Fruit fly (Drosophila melanogaster) whole organism, embryonic: ENCODE measurements around the gene CG4593.
A peak's percentile ranks its signal among the peaks of the same experiment; 100 is the strongest.

Source experiments
- CG10147 ChIP-seq: fragments of 200-800 bp; sonication (Bioruptor generic); optimal IDR thresholded peaks from 2 replicates; lab custom pipeline; 2019; ENCODE audit warnings: missing biosample characterization, mild to moderate bottlenecking, missing genetic modification characterization, moderate library complexity
- CG10654 ChIP-seq: fragments of 200-800 bp; sonication (Bioruptor generic); optimal IDR thresholded peaks from 2 replicates; lab custom pipeline; 2016; ENCODE audit warnings: missing biosample characterization, missing genetic modification characterization
- CG10959 ChIP-seq: fragments of 200-800 bp; sonication (Bioruptor generic); IDR thresholded peaks from 2 replicates; pipeline ENCODE4 v1.3.6; 2022; ENCODE audit warnings: missing biosample characterization, missing genetic modification characterization
- CG15514 ChIP-seq: fragments of 200-800 bp; sonication (Bioruptor generic); optimal IDR thresholded peaks from 3 replicates; lab custom pipeline; 2017; ENCODE audit warnings: missing biosample characterization, missing genetic modification characterization, mild to moderate bottlenecking, moderate library complexity, missing genetic modification reagents
- CG16863 ChIP-seq: fragments of 200-800 bp; sonication (Bioruptor generic); optimal IDR thresholded peaks from 3 replicates; lab custom pipeline; 2016; ENCODE audit warnings: missing biosample characterization, missing genetic modification characterization
- CG17829 ChIP-seq: fragments of 200-800 bp; optimal IDR thresholded peaks from 2 replicates; lab custom pipeline; 2019; ENCODE audit warnings: missing biosample characterization, mild to moderate bottlenecking, missing genetic modification characterization, moderate library complexity
- CG18476 ChIP-seq: fragments of 200-800 bp; sonication (Bioruptor generic); optimal IDR thresholded peaks from 2 replicates; lab custom pipeline; 2016; ENCODE audit warnings: missing biosample characterization, mild to moderate bottlenecking, missing genetic modification characterization
- CG18599 ChIP-seq: fragments of 200-800 bp; sonication (Bioruptor generic); optimal IDR thresholded peaks from 3 replicates; lab custom pipeline; 2017; ENCODE audit warnings: missing biosample characterization, missing genetic modification characterization, mild to moderate bottlenecking, moderate library complexity, missing genetic modification reagents
- CG2120 ChIP-seq: fragments of 200-800 bp; sonication (Bioruptor generic); optimal IDR thresholded peaks from 3 replicates; lab custom pipeline; 2016; ENCODE audit warnings: missing biosample characterization, missing genetic modification characterization
- CG2202 ChIP-seq: fragments of 200-800 bp; sonication (Bioruptor generic); optimal IDR thresholded peaks from 2 replicates; lab custom pipeline; 2018; ENCODE audit warnings: missing biosample characterization, mild to moderate bottlenecking, missing genetic modification characterization
- CG31388 ChIP-seq: fragments of 200-800 bp; sonication (Bioruptor generic); optimal IDR thresholded peaks from 2 replicates; lab custom pipeline; 2016; ENCODE audit warnings: missing biosample characterization, missing genetic modification characterization
- CG3407 ChIP-seq: fragments of 200-800 bp; sonication (Bioruptor generic); optimal IDR thresholded peaks from 2 replicates; lab custom pipeline; 2018; ENCODE audit warnings: missing biosample characterization, mild to moderate bottlenecking, missing genetic modification characterization
- CG5180 ChIP-seq: fragments of 200-800 bp; sonication (Bioruptor generic); optimal IDR thresholded peaks from 3 replicates; lab custom pipeline; 2017; ENCODE audit warnings: missing biosample characterization, missing genetic modification characterization, mild to moderate bottlenecking, moderate library complexity, missing genetic modification reagents
- CG7357 ChIP-seq: fragments of 200-800 bp; sonication (Bioruptor generic); IDR thresholded peaks from 3 replicates; pipeline ENCODE4 v1.3.6; 2022; ENCODE audit warnings: missing biosample characterization, missing genetic modification characterization
- CG7839 ChIP-seq: fragments of 200-800 bp; sonication (Bioruptor generic); optimal IDR thresholded peaks from 3 replicates; lab custom pipeline; 2018; ENCODE audit warnings: missing biosample characterization, mild to moderate bottlenecking, missing genetic modification characterization, moderate library complexity
- CG7928 ChIP-seq: fragments of 200-800 bp; sonication (Bioruptor generic); optimal IDR thresholded peaks from 2 replicates; lab custom pipeline; 2017; ENCODE audit warnings: missing biosample characterization, mild to moderate bottlenecking, missing genetic modification characterization
- CG7987 ChIP-seq: fragments of 200-800 bp; sonication (Bioruptor generic); optimal IDR thresholded peaks from 2 replicates; lab custom pipeline; 2018; ENCODE audit warnings: missing biosample characterization, mild to moderate bottlenecking, missing genetic modification characterization, moderate library complexity
- CG8388 ChIP-seq: fragments of 200-800 bp; sonication (Bioruptor generic); optimal IDR thresholded peaks from 2 replicates; lab custom pipeline; 2019; ENCODE audit warnings: missing biosample characterization, mild to moderate bottlenecking, missing genetic modification characterization, moderate library complexity
- CG8924 ChIP-seq: fragments of 200-800 bp; optimal IDR thresholded peaks from 3 replicates; lab custom pipeline; 2019; ENCODE audit warnings: missing biosample characterization, mild to moderate bottlenecking, missing genetic modification characterization, moderate library complexity
- CG9727 ChIP-seq: fragments of 200-800 bp; sonication (Bioruptor generic); optimal IDR thresholded peaks from 3 replicates; lab custom pipeline; 2017; ENCODE audit warnings: missing biosample characterization, mild to moderate bottlenecking, missing genetic modification characterization
- CG9932 ChIP-seq: fragments of 200-800 bp; sonication (Bioruptor generic); IDR thresholded peaks from 2 replicates; pipeline ENCODE4 v1.3.6; 2022; ENCODE audit warnings: missing biosample characterization, missing genetic modification characterization
- CkIIα-i1 ChIP-seq: fragments of 200-800 bp; sonication (Bioruptor generic); IDR thresholded peaks from 2 replicates; pipeline ENCODE4 v1.3.6; 2022; ENCODE audit warnings: missing biosample characterization, missing genetic modification characterization
- Doc2 ChIP-seq: fragments of 200-800 bp; sonication (Bioruptor generic); IDR thresholded peaks from 2 replicates; pipeline ENCODE4 v1.3.6; 2022; ENCODE audit warnings: missing biosample characterization, missing genetic modification characterization
- HmgZ ChIP-seq: fragments of 200-800 bp; sonication (Bioruptor generic); optimal IDR thresholded peaks from 2 replicates; lab custom pipeline; 2018; ENCODE audit warnings: missing biosample characterization, mild to moderate bottlenecking, missing genetic modification characterization
- Pdp1 ChIP-seq, 2 experiments: fragments of 200-800 bp; sonication (Bioruptor generic); optimal IDR thresholded peaks; 3 replicates each; lab custom pipeline; 2016; ENCODE audit warnings: missing biosample characterization in 2 of 2, missing genetic modification characterization in 2 of 2, mild to moderate bottlenecking in 1 of 2, moderate library complexity in 1 of 2
- Poxn ChIP-seq: fragments of 200-800 bp; sonication (Bioruptor generic); IDR thresholded peaks from 2 replicates; pipeline ENCODE4 v1.3.6; 2022; ENCODE audit warnings: missing biosample characterization, missing genetic modification characterization
- Xbp1 ChIP-seq: fragments of 200-800 bp; sonication (Bioruptor generic); optimal IDR thresholded peaks from 3 replicates; lab custom pipeline; 2016; ENCODE audit warnings: missing biosample characterization, mild to moderate bottlenecking, missing genetic modification characterization
- btn ChIP-seq: fragments of 200-800 bp; sonication (Bioruptor generic); optimal IDR thresholded peaks from 2 replicates; lab custom pipeline; 2016; ENCODE audit warnings: missing biosample characterization, missing genetic modification characterization
- chn ChIP-seq: fragments of 200-800 bp; sonication (Bioruptor generic); optimal IDR thresholded peaks from 2 replicates; lab custom pipeline; 2016; ENCODE audit warnings: missing biosample characterization, missing genetic modification characterization
- croc ChIP-seq: fragments of 200-800 bp; sonication (Bioruptor generic); conservative IDR thresholded peaks from 3 replicates; pipeline ENCODE4 v1.3.6; 2022; ENCODE audit warnings: missing biosample characterization, missing genetic modification characterization
- da ChIP-seq: fragments of 200-800 bp; sonication (Bioruptor generic); optimal IDR thresholded peaks from 2 replicates; lab custom pipeline; 2016; ENCODE audit warnings: missing biosample characterization, missing genetic modification characterization
- gcm ChIP-seq: fragments of 200-800 bp; sonication (Bioruptor generic); optimal IDR thresholded peaks from 2 replicates; lab custom pipeline; 2019; ENCODE audit warnings: missing biosample characterization, mild to moderate bottlenecking, missing genetic modification characterization, moderate library complexity
- ken ChIP-seq: fragments of 200-800 bp; sonication (Bioruptor generic); IDR thresholded peaks from 3 replicates; pipeline ENCODE4 v1.3.6; 2022; ENCODE audit warnings: missing biosample characterization, missing genetic modification characterization
- klu ChIP-seq: fragments of 200-800 bp; sonication (Bioruptor generic); IDR thresholded peaks from 2 replicates; pipeline ENCODE4 v1.3.6; 2022; ENCODE audit warnings: missing biosample characterization, missing genetic modification characterization
- lbe ChIP-seq: fragments of 200-800 bp; sonication (Bioruptor generic); optimal IDR thresholded peaks from 2 replicates; lab custom pipeline; 2016; ENCODE audit warnings: missing biosample characterization, mild to moderate bottlenecking, missing genetic modification characterization
- luna ChIP-seq: fragments of 200-800 bp; sonication (Bioruptor generic); optimal IDR thresholded peaks from 2 replicates; lab custom pipeline; 2016; ENCODE audit warnings: missing biosample characterization, missing genetic modification characterization
- prd ChIP-seq, 3 experiments: fragments of >200 bp in 2 of 3; fragments of 200-800 bp in 1 of 3; sonication (Bioruptor generic) in 1 of 3; optimal IDR thresholded peaks in 2 of 3; IDR thresholded peaks in 1 of 3; 2 replicates in 2 of 3; 3 replicates in 1 of 3; pipeline versions ENCODE4 v1.3.6 to Lab custom; 2017 to 2022; ENCODE audit warnings: missing biosample characterization in 1 of 3, missing genetic modification characterization in 1 of 3
- slp2 ChIP-seq: fragments of 200-800 bp; sonication (Bioruptor generic); optimal IDR thresholded peaks from 2 replicates; lab custom pipeline; 2016; ENCODE audit warnings: missing biosample characterization, missing genetic modification characterization
- sna ChIP-seq: fragments of 200-800 bp; sonication (Bioruptor generic); IDR thresholded peaks from 2 replicates; pipeline ENCODE4 v1.3.6; 2022; ENCODE audit warnings: missing biosample characterization, missing genetic modification characterization; ENCODE audit not compliant: partially characterized antibody
- sug ChIP-seq: fragments of 200-800 bp; optimal IDR thresholded peaks from 2 replicates; lab custom pipeline; 2019; ENCODE audit warnings: missing biosample characterization, mild to moderate bottlenecking, missing genetic modification characterization, moderate library complexity
- tx ChIP-seq: fragments of 200-800 bp; sonication (Bioruptor generic); optimal IDR thresholded peaks from 2 replicates; lab custom pipeline; 2016; ENCODE audit warnings: missing biosample characterization, missing genetic modification characterization
- vfl ChIP-seq: fragments of 200-800 bp; sonication (Bioruptor generic); optimal IDR thresholded peaks from 2 replicates; lab custom pipeline; 2016; ENCODE audit warnings: missing biosample characterization, missing genetic modification characterization

The CG4593 gene

DNA sequence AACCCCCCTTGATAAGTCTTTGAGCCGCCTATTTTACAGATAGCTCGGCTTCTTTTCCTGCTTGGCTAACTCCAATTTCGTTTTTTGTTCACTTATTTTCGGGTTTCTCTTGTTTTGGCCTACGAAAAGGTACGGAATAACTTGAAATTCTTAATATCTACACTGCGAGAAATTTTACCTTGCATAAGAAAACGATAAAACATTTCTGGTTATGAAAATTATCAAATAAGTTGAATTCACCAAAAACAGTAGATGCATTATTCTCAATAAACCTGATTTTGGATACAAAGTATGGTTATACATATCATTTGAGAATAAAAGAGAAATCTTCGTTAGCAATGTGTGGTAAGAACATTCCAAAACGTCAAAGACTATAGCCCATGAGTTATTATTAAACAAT, 31.6 kb upstream of the CG4593 start (continued):
- TF ChIP-seq chn (GFP tag; lab: Kevin White, UChicago) (no peak), vfl (GFP tag; lab: Kevin White, UChicago) (no peak), CG7928 (GFP tag; lab: Kevin White, UChicago) (no peak), luna (no peak), CG9932 (no peak), ken (GFP tag; lab: Robert Waterston, UW) (no peak), Poxn (no peak), CG3407 (GFP tag; lab: Kevin White, UChicago) (no peak), sug (tag; lab: Kevin White, UChicago) (no peak), Doc2 (no peak), CG7839 (tag; lab: Kevin White, UChicago) (peak; percentile 53), CG18476 (GFP tag; lab: Kevin White, UChicago) (no peak), CG9727 (GFP tag; lab: Kevin White, UChicago) (peak; percentile 25), slp2 (GFP tag; lab: Kevin White, UChicago) (no peak), CG2120 (GFP tag; lab: Kevin White, UChicago) (peak; percentile 45), Pdp1 (GFP tag; optimal IDR thresholded peaks at IDR 0.05; lab: Kevin White, UChicago) (no peak), CkIIα-i1 (GFP tag; lab: Robert Waterston, UW) (no peak), sna (GFP tag; lab: Robert Waterston, UW) (no peak), CG10147 (GFP tag; lab: Kevin White, UChicago) (peak; percentile 5), CG16863 (GFP tag; lab: Kevin White, UChicago) (no peak), prd (optimal IDR thresholded peaks at IDR 0.05; lab: Kevin White, UChicago) (no peak), prd (GFP tag; IDR thresholded peaks at IDR 0.05; lab: Robert Waterston, UW) (no peak; the same call in 2 of the 3 replicates), gcm (GFP tag; lab: Kevin White, UChicago) (peak; percentile 19), CG7987 (GFP tag; lab: Kevin White, UChicago) (no peak), HmgZ (tag; lab: Kevin White, UChicago) (no peak), croc (no peak), da (GFP tag; lab: Kevin White, UChicago) (no peak), CG8924 (tag; lab: Kevin White, UChicago) (no peak), Xbp1 (peak; percentile 26), CG18599 (GFP tag; lab: Kevin White, UChicago) (no peak), CG8388 (peak; percentile 41), CG2202 (tag; lab: Kevin White, UChicago) (no peak), CG7357 (no peak), CG15514 (no peak), btn (GFP tag; lab: Kevin White, UChicago) (no peak), tx (GFP tag; lab: Kevin White, UChicago) (no peak), CG5180 (GFP tag; lab: Kevin White, UChicago) (no peak), CG17829 (tag; lab: Kevin White, UChicago) (peak; percentile 44), lbe (GFP tag; lab: Kevin White, UChicago) (no peak), CG10654 (no peak), CG31388 (GFP tag; lab: Kevin White, UChicago) (no peak), CG10959 (GFP tag; lab: Robert Waterston, UW) (no peak), klu (GFP tag; lab: Robert Waterston, UW) (no peak)
